Worm (Caenorhabditis elegans): ENCODE results near the gene C14C10.10.

ce11 chrV:12599110-12599509 lies at the start of gene C14C10.10, which contains the start of gene ril-2:
- TF ChIP-seq nhr-28 (tag; optimal IDR thresholded peaks at IDR 0.05) (no peak), unc-39 (tag; optimal IDR thresholded peaks at IDR 0.05) (no peak), skn-1 (tag; optimal IDR thresholded peaks at IDR 0.05) (no peak), aly-2 (tag; optimal IDR thresholded peaks at IDR 0.05) (no peak), egl-27 (tag; optimal IDR thresholded peaks at IDR 0.05) (no peak), lsy-12 (tag; optimal IDR thresholded peaks at IDR 0.05) (no peak), daf-12 (tag; optimal IDR thresholded peaks at IDR 0.05) (no peak), nhr-43 (tag; optimal IDR thresholded peaks at IDR 0.05; ENCODE audit: poor library complexity, severe bottlenecking) (no peak), nhr-77 (tag; optimal IDR thresholded peaks at IDR 0.05) (no peak), fos-1 (tag; optimal IDR thresholded peaks at IDR 0.05) (no peak), elt-1 (tag; optimal IDR thresholded peaks at IDR 0.05) (no peak), snpc-4 (tag; optimal IDR thresholded peaks at IDR 0.05) (no peak), pha-4 (tag; optimal IDR thresholded peaks at IDR 0.05) (no peak)

All from whole organism, L3 larva.